Worm (Caenorhabditis elegans): Measurements from ENCODE around the gene F08D12.7.

F08D12.7 gene

ce11 chrII:2735644-2736043 is 33.3 kb downstream of the F08D12.7 start (continued):
- TF ChIP-seq egl-27 (tag; optimal IDR thresholded peaks at IDR 0.05): no peak
- peak; percentile 6 for TF ChIP-seq spr-1 (tag; optimal IDR thresholded peaks at IDR 0.05)
- peak; percentile 52; the same call in 1 of the 2 replicates for TF ChIP-seq mdt-29 (GFP tag; IDR thresholded peaks at IDR 0.05)

ce11 chrII:2735192-2735591 is 33.7 kb downstream of the F08D12.7 start, which contains the start of gene wdr-31:
Gene wdr-31 (minus strand): TSS chrII:2735292.
- TF ChIP-seq lin-29 (GFP tag; IDR thresholded peaks at IDR 0.05) (no peak), aha-1 (tag) (no peak), sdz-12 (GFP tag; optimal IDR thresholded peaks at IDR 0.05) (no peak), ama-1 (optimal IDR thresholded peaks at IDR 0.05) (no peak), lin-1 (GFP tag; IDR thresholded peaks at IDR 0.05) (no peak), spr-3 (GFP tag; optimal IDR thresholded peaks at IDR 0.05) (no peak), dmd-6 (GFP tag; IDR thresholded peaks at IDR 0.05) (no peak), hmg-1.1 (GFP tag; IDR thresholded peaks at IDR 0.05) (no peak), ceh-28 (tag; optimal IDR thresholded peaks at IDR 0.05) (no peak), unc-130 (GFP tag; optimal IDR thresholded peaks at IDR 0.05) (no peak), zfp-2 (tag; optimal IDR thresholded peaks at IDR 0.05) (no peak), ZK546.5 (tag; optimal IDR thresholded peaks at IDR 0.05) (no peak), nhr-76 (tag; optimal IDR thresholded peaks at IDR 0.05) (no peak), jun-1 (tag; optimal IDR thresholded peaks at IDR 0.05) (no peak), ceh-62 (tag; optimal IDR thresholded peaks at IDR 0.05) (no peak), set-16 (GFP tag; IDR thresholded peaks at IDR 0.05) (no peak), madf-5 (GFP tag; IDR thresholded peaks at IDR 0.05) (no peak)

ce11 chrII:2734735-2735134 is 34.2 kb downstream of the F08D12.7 start:
- TF ChIP-seq nhr-111 (GFP tag; optimal IDR thresholded peaks at IDR 0.05): no peak
- peak; percentile 46 for TF ChIP-seq hlh-30 (tag; optimal IDR thresholded peaks at IDR 0.05; ENCODE audit: insufficient read depth)
- TF ChIP-seq vab-7 (GFP tag; IDR thresholded peaks at IDR 0.05): no peak
- peak; percentile 26 for TF ChIP-seq nhr-6 (tag; optimal IDR thresholded peaks at IDR 0.05)
- no peak for TF ChIP-seq daf-16 (GFP tag; optimal IDR thresholded peaks at IDR 0.05)
- TF ChIP-seq daf-16 (tag; optimal IDR thresholded peaks at IDR 0.05): no peak
- no peak for TF ChIP-seq dpl-1 (GFP tag; optimal IDR thresholded peaks at IDR 0.05)
- no peak for TF ChIP-seq lin-1 (GFP tag; IDR thresholded peaks at IDR 0.05)
- TF ChIP-seq unc-62 (GFP tag; optimal IDR thresholded peaks at IDR 0.05 in 1 of 2): peak in 1 of 2 experiments; percentile 47
- no peak for TF ChIP-seq unc-62 (tag; optimal IDR thresholded peaks at IDR 0.05)
- peak in 1 of 2 experiments; percentile 30 for TF ChIP-seq lsy-2 (tag; optimal IDR thresholded peaks at IDR 0.05)
- peak; percentile 70 for TF ChIP-seq aha-1 (tag)
- 0 out of 2 replicates have a peak, but pooled peaks have one; percentile 44 for TF ChIP-seq dmd-9 (GFP tag; IDR thresholded peaks at IDR 0.05)
- no peak for TF ChIP-seq zip-11 (GFP tag; IDR thresholded peaks at IDR 0.05)
- TF ChIP-seq hmg-1.1 (GFP tag; IDR thresholded peaks at IDR 0.05): peak; percentile 72
- peak; percentile 21 for TF ChIP-seq hlh-11 (tag; optimal IDR thresholded peaks at IDR 0.05)
- TF ChIP-seq dmd-6 (GFP tag; IDR thresholded peaks at IDR 0.05): 0 out of 2 replicates have a peak, but pooled peaks have one; percentile 8
- peak; percentile 15 for TF ChIP-seq nhr-25 (tag; optimal IDR thresholded peaks at IDR 0.05; ENCODE audit: borderline replicate concordance, insufficient read depth)
- peak; percentile 64 for TF ChIP-seq mep-1 (tag; optimal IDR thresholded peaks at IDR 0.05)
- TF ChIP-seq mdl-1 (tag; optimal IDR thresholded peaks at IDR 0.05): peak; percentile 28 to 37
- peak; percentile 84 for TF ChIP-seq duxl-1 (tag; optimal IDR thresholded peaks at IDR 0.05; ENCODE audit: poor library complexity)
- TF ChIP-seq mes-2 (tag; optimal IDR thresholded peaks at IDR 0.05; ENCODE audit: poor library complexity, severe bottlenecking): peak; percentile 59
- no peak for TF ChIP-seq nhr-10 (tag; optimal IDR thresholded peaks at IDR 0.05)
- 0 out of 2 replicates have a peak, but pooled peaks have one; percentile 7 for TF ChIP-seq egl-43 (GFP tag; IDR thresholded peaks at IDR 0.05)

All from whole organism, L4 larva.